Worm (Caenorhabditis elegans) whole organism, young adult: Measurements from ENCODE around the gene H12D21.6.

ENCODE experiments used
- B0261.1 ChIP-seq: sonication (generic microtip); optimal IDR thresholded peaks from 2 replicates; lab custom pipeline; 2016; ENCODE audit warnings: mild to moderate bottlenecking, missing genetic modification characterization, moderate library complexity, missing compliant biosample characterization
- D2030.7 ChIP-seq: fragments of 200-800 bp; sonication (Bioruptor generic); IDR thresholded peaks from 2 replicates; pipeline ENCODE4 v1.3.6; 2022; ENCODE audit warnings: missing genetic modification reagents, missing genetic modification characterization, missing compliant biosample characterization
- F10E7.11 ChIP-seq: sonication (generic microtip); optimal IDR thresholded peaks from 2 replicates; lab custom pipeline; 2017; ENCODE audit warnings: mild to moderate bottlenecking, missing genetic modification characterization, moderate library complexity, missing compliant biosample characterization
- F57A8.1 ChIP-seq: fragments of 200-800 bp; sonication (Bioruptor generic); optimal IDR thresholded peaks from 2 replicates; lab custom pipeline; 2018; ENCODE audit warnings: mild to moderate bottlenecking, missing genetic modification characterization, moderate library complexity, missing compliant biosample characterization
- T07F8.4 ChIP-seq: sonication (generic microtip); optimal IDR thresholded peaks from 2 replicates; lab custom pipeline; 2016; ENCODE audit warnings: mild to moderate bottlenecking, missing genetic modification characterization, moderate library complexity, missing compliant biosample characterization
- Y53F4B.3 ChIP-seq: fragments of 200-800 bp; sonication (Bioruptor generic); IDR thresholded peaks from 2 replicates; pipeline ENCODE4 v1.3.6; 2022; ENCODE audit warnings: missing genetic modification reagents, missing genetic modification characterization, missing compliant biosample characterization
- Y67H2A.10 ChIP-seq: fragments of 200-800 bp; sonication (Bioruptor generic); conservative IDR thresholded peaks from 2 replicates; pipeline ENCODE4 v1.3.6; 2022; ENCODE audit warnings: missing genetic modification reagents, missing genetic modification characterization, missing compliant biosample characterization
- ama-1 ChIP-seq, 3 experiments: fragments of 150-350 bp in 1 of 3; sonication (generic microtip) in 2 of 3; optimal IDR thresholded peaks; 2 replicates each; lab custom pipeline; 2014 to 2018; ENCODE audit warnings: missing biosample characterization in 2 of 3, missing genetic modification characterization in 2 of 3, missing genetic modification reagents in 2 of 3
- attf-5 ChIP-seq: fragments of 200-800 bp; sonication (Bioruptor generic); optimal IDR thresholded peaks from 2 replicates; lab custom pipeline; 2018; ENCODE audit warnings: mild to moderate bottlenecking, missing genetic modification characterization, missing compliant biosample characterization
- ceh-91 ChIP-seq: fragments of 200-800 bp; sonication (Bioruptor generic); IDR thresholded peaks from 2 replicates; pipeline ENCODE4 v1.3.6; 2022; ENCODE audit warnings: missing genetic modification reagents, missing genetic modification characterization, missing compliant biosample characterization
- chd-7 ChIP-seq: sonication (generic microtip); optimal IDR thresholded peaks from 2 replicates; lab custom pipeline; 2016; ENCODE audit warnings: mild to moderate bottlenecking, missing genetic modification characterization, moderate library complexity, missing compliant biosample characterization
- dox-1 ChIP-seq: fragments of 200-800 bp; sonication (Bioruptor generic); IDR thresholded peaks from 2 replicates; pipeline ENCODE4 v1.3.6; 2022; ENCODE audit warnings: missing genetic modification reagents, missing genetic modification characterization, missing compliant biosample characterization
- dpff-1 ChIP-seq: sonication (generic microtip); optimal IDR thresholded peaks from 2 replicates; lab custom pipeline; 2017; ENCODE audit warnings: mild to moderate bottlenecking, missing genetic modification characterization, missing compliant biosample characterization
- efl-1 ChIP-seq: fragments of 150-350 bp; optimal IDR thresholded peaks from 2 replicates; lab custom pipeline; 2014; ENCODE audit warnings: missing biosample characterization, missing genetic modification reagents, missing genetic modification characterization
- gei-17 ChIP-seq: fragments of 200-800 bp; sonication (Bioruptor generic); optimal IDR thresholded peaks from 2 replicates; lab custom pipeline; 2018; ENCODE audit warnings: mild to moderate bottlenecking, missing genetic modification characterization, missing compliant biosample characterization
- him-1 ChIP-seq: sonication (generic microtip); optimal IDR thresholded peaks from 2 replicates; lab custom pipeline; 2016; ENCODE audit warnings: missing genotype, missing genetic modification reagents, missing genetic modification characterization, missing compliant biosample characterization
- hlh-12 ChIP-seq: sonication (generic microtip); optimal IDR thresholded peaks from 2 replicates; lab custom pipeline; 2016; ENCODE audit warnings: missing genetic modification characterization, missing compliant biosample characterization
- lag-1 ChIP-seq: fragments of 200-800 bp; sonication (Bioruptor generic); IDR thresholded peaks from 2 replicates; pipeline ENCODE4 v1.3.6; 2022; ENCODE audit warnings: missing genetic modification reagents, missing genetic modification characterization, missing compliant biosample characterization
- lin-35 ChIP-seq, 3 experiments: fragments of 150-350 bp in 2 of 3; sonication (generic microtip) in 1 of 3; optimal IDR thresholded peaks; 2 replicates each; lab custom pipeline; 2014 to 2018; ENCODE audit warnings: missing biosample characterization in 3 of 3, missing genetic modification characterization in 3 of 3, missing genetic modification reagents in 3 of 3
- lin-40 ChIP-seq: sonication (generic microtip); optimal IDR thresholded peaks from 2 replicates; lab custom pipeline; 2016; ENCODE audit warnings: missing genetic modification characterization, mild to moderate bottlenecking, missing compliant biosample characterization, missing genotype, missing genetic modification reagents
- lin-54 ChIP-seq: fragments of 200-800 bp; sonication (Bioruptor generic); optimal IDR thresholded peaks from 2 replicates; lab custom pipeline; 2018; ENCODE audit warnings: mild to moderate bottlenecking, missing genetic modification characterization, missing compliant biosample characterization
- madf-8 ChIP-seq: fragments of 200-800 bp; sonication (Bioruptor generic); conservative IDR thresholded peaks from 2 replicates; pipeline ENCODE4 v1.3.6; 2022; ENCODE audit warnings: missing genetic modification reagents, missing genetic modification characterization, missing compliant biosample characterization
- nfya-1 ChIP-seq: sonication (generic microtip); optimal IDR thresholded peaks from 2 replicates; lab custom pipeline; 2017; ENCODE audit warnings: antibody characterized with exemption, missing compliant biosample characterization, missing genetic modification characterization, borderline replicate concordance; ENCODE audit not compliant: insufficient read depth
- nfyb-1 ChIP-seq: fragments of 200-800 bp; sonication (Bioruptor generic); IDR thresholded peaks from 2 replicates; pipeline ENCODE4 v1.3.6; 2022; ENCODE audit warnings: missing genetic modification reagents, missing genetic modification characterization, missing compliant biosample characterization
- nhr-120 ChIP-seq: fragments of 200-800 bp; sonication (Bioruptor generic); IDR thresholded peaks from 2 replicates; pipeline ENCODE4 v1.3.6; 2022; ENCODE audit warnings: missing genetic modification characterization, missing compliant biosample characterization
- nhr-90 ChIP-seq: sonication (generic microtip); optimal IDR thresholded peaks from 2 replicates; lab custom pipeline; 2016; ENCODE audit warnings: missing genotype, mild to moderate bottlenecking, missing genetic modification characterization, missing compliant biosample characterization
- pbrm-1 ChIP-seq: fragments of 200-800 bp; sonication (Bioruptor generic); IDR thresholded peaks from 2 replicates; pipeline ENCODE4 v1.3.6; 2022; ENCODE audit warnings: missing genetic modification reagents, missing genetic modification characterization, missing compliant biosample characterization
- rpc-1 ChIP-seq, 2 experiments: fragments of 150-350 bp in 1 of 2; sonication (generic microtip) in 1 of 2; optimal IDR thresholded peaks; 2 replicates each; lab custom pipeline; 2014 to 2018; ENCODE audit warnings: missing biosample characterization in 1 of 2, missing genetic modification characterization in 1 of 2, missing genetic modification reagents in 1 of 2, missing genotype in 1 of 2
- snpc-1.1 ChIP-seq: sonication (generic microtip); optimal IDR thresholded peaks from 2 replicates; lab custom pipeline; 2017; ENCODE audit warnings: missing genetic modification characterization, mild to moderate bottlenecking, missing compliant biosample characterization, antibody characterized with exemption, moderate library complexity, missing genotype, missing genetic modification reagents; ENCODE audit not compliant: insufficient read depth
- snpc-4 ChIP-seq, 5 experiments: fragments of 150-350 bp in 1 of 5; sonication (generic microtip) in 4 of 5; optimal IDR thresholded peaks; 2 replicates each; lab custom pipeline; 2014 to 2018; ENCODE audit warnings: missing genetic modification characterization in 5 of 5, missing biosample characterization in 3 of 5, antibody characterized with exemption in 2 of 5, mild to moderate bottlenecking in 2 of 5, missing compliant biosample characterization in 2 of 5, missing genotype in 2 of 5, moderate library complexity in 2 of 5, missing genetic modification reagents in 1 of 5
- sptf-2 ChIP-seq: fragments of 200-800 bp; sonication (Bioruptor generic); optimal IDR thresholded peaks from 2 replicates; lab custom pipeline; 2018; ENCODE audit warnings: mild to moderate bottlenecking, missing genetic modification characterization, missing compliant biosample characterization
- zfh-2 ChIP-seq: fragments of 200-800 bp; sonication (Bioruptor generic); conservative IDR thresholded peaks from 2 replicates; pipeline ENCODE4 v1.3.6; 2022; ENCODE audit warnings: missing genetic modification reagents, missing genetic modification characterization, missing compliant biosample characterization
- zim-3 ChIP-seq: sonication (generic microtip); optimal IDR thresholded peaks from 2 replicates; lab custom pipeline; 2017; ENCODE audit warnings: mild to moderate bottlenecking, missing genetic modification characterization, moderate library complexity, missing compliant biosample characterization
- ztf-26 ChIP-seq: sonication (generic microtip); optimal IDR thresholded peaks from 2 replicates; lab custom pipeline; 2017; ENCODE audit warnings: missing genetic modification characterization, missing compliant biosample characterization
- ztf-28 ChIP-seq: fragments of 200-800 bp; sonication (Bioruptor generic); IDR thresholded peaks from 2 replicates; pipeline ENCODE4 v1.3.6; 2022; ENCODE audit warnings: missing genetic modification reagents, missing genetic modification characterization, missing compliant biosample characterization

H12D21.6 gene

DNA sequence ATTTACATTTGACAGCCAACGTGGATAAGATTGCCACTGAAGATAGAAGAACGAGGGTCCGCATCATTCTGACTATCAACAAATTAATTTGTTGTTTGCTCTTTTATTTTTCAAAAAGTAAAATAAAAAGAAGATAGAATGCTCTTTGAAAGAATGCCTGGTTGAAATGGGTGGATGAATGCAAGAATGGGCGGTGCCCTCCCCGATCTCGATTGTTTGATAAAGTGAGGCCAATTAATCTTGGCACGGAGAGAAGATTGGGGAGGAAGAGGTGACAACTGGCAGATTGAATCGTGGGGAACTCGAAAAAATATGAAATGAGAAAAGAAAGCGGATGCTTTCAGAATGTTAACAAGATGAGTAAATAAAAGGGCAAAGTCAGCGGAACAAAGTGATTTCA lies 26.3 kb downstream of the H12D21.6 start, which contains the start of gene ZC412.3:
Gene ZC412.3, minus strand, starts transcription at position 183 of the 400 bp plus-strand sequence.
- TF ChIP-seq attf-5 (GFP tag; lab: Kevin White, UChicago): no peak
- TF ChIP-seq rpc-1 (optimal IDR thresholded peaks at IDR 0.05; lab: Kevin White, UChicago): no peak
- TF ChIP-seq rpc-1 (tag; optimal IDR thresholded peaks at IDR 0.05; lab: Kevin White, UChicago): no peak
- no peak for TF ChIP-seq ztf-26 (tag; lab: Kevin White, UChicago)
- TF ChIP-seq hlh-12 (tag; lab: Kevin White, UChicago): no peak
- TF ChIP-seq zim-3 (tag; lab: Kevin White, UChicago): no peak
- TF ChIP-seq dox-1 (GFP tag; lab: Robert Waterston, UW): no peak
- no peak for TF ChIP-seq ama-1 (optimal IDR thresholded peaks at IDR 0.05; lab: Kevin White, UChicago)
- TF ChIP-seq ama-1 (GFP tag; optimal IDR thresholded peaks at IDR 0.05; lab: Kevin White, UChicago): no peak
- no peak for TF ChIP-seq zfh-2 (GFP tag; lab: Robert Waterston, UW)
- no peak for TF ChIP-seq gei-17 (GFP tag; lab: Kevin White, UChicago)
- no peak for TF ChIP-seq T07F8.4 (tag; lab: Kevin White, UChicago)
- no peak for TF ChIP-seq ztf-28
- no peak for TF ChIP-seq Y53F4B.3 (GFP tag; lab: Robert Waterston, UW)
- no peak for TF ChIP-seq lin-54 (GFP tag; lab: Kevin White, UChicago)
- TF ChIP-seq pbrm-1 (GFP tag; lab: Robert Waterston, UW): no peak
- no peak for TF ChIP-seq chd-7 (tag; lab: Kevin White, UChicago)
- no peak for TF ChIP-seq dpff-1 (tag; lab: Kevin White, UChicago)
- TF ChIP-seq, all 124 proteins: peak for 0

DNA sequence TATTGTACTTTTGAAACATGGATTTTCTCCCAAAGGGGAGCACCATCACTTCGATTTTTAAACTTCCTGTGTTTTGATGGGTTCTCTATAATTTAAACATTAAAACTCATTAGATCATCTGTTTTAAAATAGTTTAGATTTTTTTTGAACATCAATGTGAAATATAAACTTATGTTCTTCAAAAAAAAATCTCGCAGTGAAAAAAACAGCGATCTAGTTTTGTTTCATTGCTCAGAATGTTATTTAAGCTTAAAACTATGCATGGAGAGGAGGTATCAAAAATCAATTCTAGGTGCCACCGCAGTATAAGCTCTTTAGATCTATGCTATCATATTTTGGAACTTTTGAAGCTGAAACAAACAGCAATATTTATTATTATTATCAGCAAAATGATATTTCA lies 29.4 kb downstream of the H12D21.6 start, which contains the start of gene gcy-14:
Gene gcy-14, minus strand, starts transcription at position 101 of the 400 bp plus-strand sequence.
- TF ChIP-seq nhr-90 (no peak), B0261.1 (tag; lab: Kevin White, UChicago) (no peak), Y67H2A.10 (GFP tag; lab: Robert Waterston, UW) (no peak), lin-35 (GFP tag; optimal IDR thresholded peaks at IDR 0.05; lab: Kevin White, UChicago) (no peak), nfyb-1 (no peak), lag-1 (no peak), ceh-91 (GFP tag; lab: Robert Waterston, UW) (no peak), nfya-1 (tag; lab: Kevin White, UChicago) (no peak), lin-54 (GFP tag; lab: Kevin White, UChicago) (no peak), snpc-4 (GFP tag; optimal IDR thresholded peaks at IDR 0.05; lab: Kevin White, UChicago) (no peak), snpc-4 (tag; optimal IDR thresholded peaks at IDR 0.05; lab: Kevin White, UChicago) (no peak), him-1 (tag; lab: Kevin White, UChicago) (no peak), nhr-120 (GFP tag; lab: Robert Waterston, UW) (no peak), madf-8 (GFP tag; lab: Robert Waterston, UW) (no peak), snpc-1.1 (tag; lab: Kevin White, UChicago) (no peak), D2030.7 (GFP tag; lab: Robert Waterston, UW) (no peak), F57A8.1 (GFP tag; lab: Kevin White, UChicago) (no peak), sptf-2 (GFP tag; lab: Kevin White, UChicago) (no peak), efl-1 (GFP tag; lab: Kevin White, UChicago) (no peak), F10E7.11 (tag; lab: Kevin White, UChicago) (no peak), lin-40 (tag; lab: Kevin White, UChicago) (no peak)
